Fruit fly (Drosophila melanogaster): ENCODE results near the gene CG13255.

CG13255 gene

DNA sequence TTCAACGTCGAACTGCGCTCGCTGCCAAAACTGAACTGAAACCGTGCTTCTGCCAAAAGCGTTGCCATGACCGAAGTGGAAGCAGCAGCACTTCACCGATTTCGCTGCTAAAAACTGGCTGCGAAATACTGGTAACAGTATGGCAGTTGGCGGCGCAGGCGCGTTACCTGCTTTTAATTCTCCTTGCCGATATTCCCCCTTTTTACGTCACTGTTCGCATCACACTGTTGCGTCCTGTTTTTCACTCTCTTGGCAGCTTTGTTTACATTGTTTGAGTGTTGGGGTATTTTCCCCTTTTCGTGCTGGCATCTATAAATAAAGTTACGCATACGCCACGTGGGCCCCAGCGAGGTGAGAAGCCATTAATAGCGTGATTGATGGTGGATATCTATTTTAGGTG is 47.9 kb downstream of the CG13255 start, which contains the start of gene CG32432 (continued):
- TF ChIP-seq CG10321 (GFP tag; IDR thresholded peaks at IDR 0.05) (no peak), CG15011 (GFP tag; optimal IDR thresholded peaks at IDR 0.05) (no peak), CG7786 (GFP tag; optimal IDR thresholded peaks at IDR 0.05) (no peak)

All from whole organism, embryonic.